Worm (Caenorhabditis elegans): ENCODE measurements around the gene spp-9.

DNA sequence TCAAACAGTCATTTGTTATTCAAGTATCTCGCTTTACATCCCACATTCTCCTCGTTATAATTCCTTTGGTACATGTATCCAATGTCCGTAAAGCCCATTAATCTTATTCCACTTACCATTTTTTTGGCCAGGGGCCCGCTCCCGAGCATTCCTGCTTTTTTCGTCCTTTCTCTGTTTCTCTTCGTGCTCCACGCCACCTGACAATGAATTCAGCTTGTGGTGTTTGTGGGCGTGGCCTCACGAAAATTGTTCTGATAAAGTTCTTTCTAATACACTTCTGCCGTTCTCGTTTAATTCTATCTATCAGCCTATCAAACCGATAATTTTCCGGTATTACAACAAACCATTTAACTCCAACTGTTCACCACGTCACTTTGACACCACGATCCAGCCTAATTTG, 7.6 kb upstream of the spp-9 start:
- TF ChIP-seq nhr-12 (tag; optimal IDR thresholded peaks at IDR 0.05) (no peak), lin-13 (tag; optimal IDR thresholded peaks at IDR 0.05) (no peak), ceh-43 (GFP tag; optimal IDR thresholded peaks at IDR 0.05) (no peak), nhr-237 (tag; optimal IDR thresholded peaks at IDR 0.05) (no peak), blmp-1 (tag; optimal IDR thresholded peaks at IDR 0.05) (no peak), pha-4 (tag; optimal IDR thresholded peaks at IDR 0.05) (no peak), mep-1 (tag; optimal IDR thresholded peaks at IDR 0.05) (no peak)
